Worm (Caenorhabditis elegans) whole organism, young adult: ENCODE results near the gene F35B12.9.

Source experiments
- Y79H2A.3 ChIP-seq: fragments of 200-800 bp; sonication (Bioruptor generic); conservative IDR thresholded peaks from 2 replicates; pipeline ENCODE4 v1.3.6; 2022; ENCODE audit warnings: missing genetic modification reagents, missing genetic modification characterization, missing compliant biosample characterization
- attf-6 ChIP-seq: fragments of 200-800 bp; sonication (Bioruptor generic); IDR thresholded peaks from 2 replicates; pipeline ENCODE4 v1.3.6; 2022; ENCODE audit warnings: missing genetic modification reagents, missing genetic modification characterization, missing compliant biosample characterization
- cebp-2 ChIP-seq: fragments of 200-800 bp; sonication (Bioruptor generic); IDR thresholded peaks from 2 replicates; pipeline ENCODE4 v1.3.6; 2022; ENCODE audit warnings: missing genetic modification characterization, missing compliant biosample characterization
- efl-1 ChIP-seq: fragments of 150-350 bp; optimal IDR thresholded peaks from 2 replicates; lab custom pipeline; 2014; ENCODE audit warnings: missing biosample characterization, missing genetic modification reagents, missing genetic modification characterization
- fkh-3 ChIP-seq: sonication (generic microtip); optimal IDR thresholded peaks from 2 replicates; lab custom pipeline; 2016; ENCODE audit warnings: mild to moderate bottlenecking, missing genetic modification characterization, missing compliant biosample characterization
- him-1 ChIP-seq: sonication (generic microtip); optimal IDR thresholded peaks from 2 replicates; lab custom pipeline; 2016; ENCODE audit warnings: missing genotype, missing genetic modification reagents, missing genetic modification characterization, missing compliant biosample characterization
- mcd-1 ChIP-seq: fragments of 200-800 bp; sonication (Bioruptor generic); IDR thresholded peaks from 2 replicates; pipeline ENCODE4 v1.3.6; 2022; ENCODE audit warnings: missing genetic modification reagents, missing genetic modification characterization, missing compliant biosample characterization
- mes-4 ChIP-seq: sonication (generic microtip); optimal IDR thresholded peaks from 2 replicates; lab custom pipeline; 2016; ENCODE audit warnings: missing genotype, missing genetic modification characterization, missing compliant biosample characterization
- pha-4 ChIP-seq: fragments of 150-350 bp; sonication (generic microtip); optimal IDR thresholded peaks from 2 replicates; lab custom pipeline; 2014; ENCODE audit warnings: missing biosample characterization, missing genetic modification reagents, missing genetic modification characterization
- snpc-4 ChIP-seq, 5 experiments: fragments of 150-350 bp in 1 of 5; sonication (generic microtip) in 4 of 5; optimal IDR thresholded peaks; 2 replicates each; lab custom pipeline; 2014 to 2018; ENCODE audit warnings: missing genetic modification characterization in 5 of 5, missing biosample characterization in 3 of 5, antibody characterized with exemption in 2 of 5, mild to moderate bottlenecking in 2 of 5, missing compliant biosample characterization in 2 of 5, missing genotype in 2 of 5, moderate library complexity in 2 of 5, missing genetic modification reagents in 1 of 5
- tbx-9 ChIP-seq: sonication (generic microtip); optimal IDR thresholded peaks from 2 replicates; lab custom pipeline; 2016; ENCODE audit warnings: borderline replicate concordance, missing genetic modification characterization, inconsistent platforms, missing compliant biosample characterization
- unc-62 ChIP-seq: fragments of 150-350 bp; optimal IDR thresholded peaks from 2 replicates; lab custom pipeline; 2014; ENCODE audit warnings: missing biosample characterization, missing genetic modification reagents, missing genetic modification characterization
- ztf-18 ChIP-seq: sonication (generic microtip); optimal IDR thresholded peaks from 2 replicates; lab custom pipeline; 2016; ENCODE audit warnings: missing genotype, mild to moderate bottlenecking, missing genetic modification characterization, missing compliant biosample characterization

- TF ChIP-seq efl-1 (GFP tag; lab: Kevin White, UChicago) = peak; percentile 92
- TF ChIP-seq fkh-3 = no peak
- no peak for TF ChIP-seq mes-4 (tag; lab: Kevin White, UChicago)
- TF ChIP-seq snpc-4 (GFP tag; optimal IDR thresholded peaks at IDR 0.05; lab: Kevin White, UChicago) = no peak
- peak in 3 of 4 experiments; percentile 70 to 77 (median 76) for TF ChIP-seq snpc-4 (tag; optimal IDR thresholded peaks at IDR 0.05; lab: Kevin White, UChicago)
- TF ChIP-seq unc-62 = no peak
- no peak for TF ChIP-seq tbx-9 (tag; lab: Kevin White, UChicago)
- TF ChIP-seq cebp-2 (GFP tag; lab: Robert Waterston, UW) = no peak
- peak; percentile 67 for TF ChIP-seq ztf-18 (tag; lab: Kevin White, UChicago)
- no peak for TF ChIP-seq Y79H2A.3
- no peak for TF ChIP-seq pha-4 (tag; lab: Kevin White, UChicago)
- TF ChIP-seq him-1 (tag; lab: Kevin White, UChicago) = peak; percentile 78
- 0 out of 2 replicates have a peak, but pooled peaks have one; percentile 10 for TF ChIP-seq attf-6 (GFP tag; lab: Robert Waterston, UW)
- peak; percentile 76 for TF ChIP-seq mcd-1 (GFP tag; lab: Robert Waterston, UW)
Measured at ce11 chrV:11610481-11610880, 9.5 kb downstream of the F35B12.9 start, which contains the start of gene sas-5.
